Worm (Caenorhabditis elegans) whole organism, L2 larva: ENCODE results near the gene F58E2.5.

ENCODE experiments used
- C34F6.9 ChIP-seq: fragments of 150-350 bp; optimal IDR thresholded peaks from 2 replicates; lab custom pipeline; 2014; ENCODE audit warnings: missing biosample characterization, missing genetic modification characterization
- F13H6.1 ChIP-seq: sonication (generic microtip); optimal IDR thresholded peaks from 2 replicates; lab custom pipeline; 2016; ENCODE audit warnings: missing genetic modification characterization, missing compliant biosample characterization
- Y55F3AM.14 ChIP-seq: fragments of 200-800 bp; sonication (Bioruptor generic); optimal IDR thresholded peaks from 2 replicates; lab custom pipeline; 2018; ENCODE audit warnings: mild to moderate bottlenecking, missing genetic modification characterization, missing compliant biosample characterization
- ZK546.5 ChIP-seq: sonication (generic microtip); optimal IDR thresholded peaks from 2 replicates; lab custom pipeline; 2017; ENCODE audit warnings: missing biosample characterization, missing genetic modification characterization
- alr-1 ChIP-seq: fragments of 150-350 bp; optimal IDR thresholded peaks from 2 replicates; lab custom pipeline; 2014; ENCODE audit warnings: missing biosample characterization, missing genetic modification characterization
- ama-1 ChIP-seq: fragments of 150-350 bp; optimal IDR thresholded peaks from 2 replicates; lab custom pipeline; 2018; ENCODE audit warnings: inconsistent platforms
- blmp-1 ChIP-seq: sonication (generic microtip); optimal IDR thresholded peaks from 2 replicates; lab custom pipeline; 2017; ENCODE audit warnings: missing genetic modification characterization, mild to moderate bottlenecking, missing compliant biosample characterization, antibody characterized with exemption, moderate library complexity; ENCODE audit not compliant: insufficient read depth
- ceh-16 ChIP-seq: fragments of 150-350 bp; optimal IDR thresholded peaks from 2 replicates; lab custom pipeline; 2014; ENCODE audit warnings: missing biosample characterization, missing genetic modification characterization
- crh-2 ChIP-seq: sonication (generic microtip); optimal IDR thresholded peaks from 2 replicates; lab custom pipeline; 2017; ENCODE audit warnings: missing biosample characterization, missing genetic modification characterization
- dmd-4 ChIP-seq: sonication (generic microtip); optimal IDR thresholded peaks from 2 replicates; lab custom pipeline; 2017; ENCODE audit warnings: missing biosample characterization, missing genetic modification characterization
- elt-1 ChIP-seq: fragments of 150-350 bp; optimal IDR thresholded peaks from 2 replicates; lab custom pipeline; 2014; ENCODE audit warnings: missing biosample characterization, missing genetic modification characterization
- elt-3 ChIP-seq: sonication (generic microtip); optimal IDR thresholded peaks from 2 replicates; lab custom pipeline; 2017; ENCODE audit warnings: missing biosample characterization, missing genetic modification characterization
- gmeb-1 ChIP-seq: fragments of 150-350 bp; optimal IDR thresholded peaks from 2 replicates; lab custom pipeline; 2014; ENCODE audit warnings: missing biosample characterization, missing genetic modification characterization
- lin-11 ChIP-seq: fragments of 150-350 bp; sonication (generic microtip); optimal IDR thresholded peaks from 2 replicates; lab custom pipeline; 2014; ENCODE audit warnings: missing biosample characterization, missing genetic modification characterization, inconsistent platforms, mixed read lengths
- lsy-2 ChIP-seq, 2 experiments: fragments of 150-350 bp in 1 of 2; sonication (generic microtip) in 1 of 2; optimal IDR thresholded peaks; 2 replicates each; lab custom pipeline; 2014 to 2017; ENCODE audit warnings: missing biosample characterization in 2 of 2, missing genetic modification characterization in 2 of 2
- mab-5 ChIP-seq: fragments of 150-350 bp; optimal IDR thresholded peaks from 2 replicates; lab custom pipeline; 2014; ENCODE audit warnings: missing biosample characterization, missing genetic modification characterization
- mbf-1 ChIP-seq: sonication (generic microtip); optimal IDR thresholded peaks from 2 replicates; lab custom pipeline; 2017; ENCODE audit warnings: missing biosample characterization, missing genetic modification characterization
- mdl-1 ChIP-seq, 2 experiments: fragments of 150-350 bp in 1 of 2; sonication (generic microtip) in 1 of 2; optimal IDR thresholded peaks; 2 replicates each; lab custom pipeline; 2017; ENCODE audit warnings: missing biosample characterization in 2 of 2, missing genetic modification characterization in 2 of 2
- nhr-10 ChIP-seq: sonication (generic microtip); optimal IDR thresholded peaks from 2 replicates; lab custom pipeline; 2017; ENCODE audit warnings: missing biosample characterization, missing genetic modification characterization
- nhr-129 ChIP-seq: fragments of 150-350 bp; optimal IDR thresholded peaks from 2 replicates; lab custom pipeline; 2014; ENCODE audit warnings: missing biosample characterization, missing genetic modification characterization
- nhr-21 ChIP-seq: fragments of 150-350 bp; optimal IDR thresholded peaks from 2 replicates; lab custom pipeline; 2014; ENCODE audit warnings: missing biosample characterization, missing genetic modification characterization
- nhr-23 ChIP-seq: fragments of 150-350 bp; optimal IDR thresholded peaks from 2 replicates; lab custom pipeline; 2014; ENCODE audit warnings: missing biosample characterization, missing genetic modification reagents, missing genetic modification characterization
- nhr-237 ChIP-seq: fragments of 150-350 bp; optimal IDR thresholded peaks from 2 replicates; lab custom pipeline; 2014; ENCODE audit warnings: missing biosample characterization, missing genetic modification characterization
- nhr-25 ChIP-seq: fragments of 150-350 bp; sonication (generic microtip); optimal IDR thresholded peaks from 3 replicates; lab custom pipeline; 2014; ENCODE audit warnings: missing biosample characterization, missing genetic modification characterization
- nhr-6 ChIP-seq: fragments of 150-350 bp; optimal IDR thresholded peaks from 2 replicates; lab custom pipeline; 2014; ENCODE audit warnings: missing biosample characterization, missing genetic modification characterization
- nhr-77 ChIP-seq: fragments of 150-350 bp; optimal IDR thresholded peaks from 2 replicates; lab custom pipeline; 2014; ENCODE audit warnings: missing biosample characterization, missing genetic modification characterization
- peb-1 ChIP-seq: fragments of 150-350 bp; optimal IDR thresholded peaks from 2 replicates; lab custom pipeline; 2014; ENCODE audit warnings: missing biosample characterization, missing genetic modification characterization
- sem-4 ChIP-seq: fragments of 150-350 bp; optimal IDR thresholded peaks from 2 replicates; lab custom pipeline; 2014; ENCODE audit warnings: missing biosample characterization, missing genetic modification reagents, missing genetic modification characterization
- skn-1 ChIP-seq: sonication (generic microtip); optimal IDR thresholded peaks from 2 replicates; lab custom pipeline; 2017; ENCODE audit warnings: missing biosample characterization, missing genetic modification characterization
- sma-3 ChIP-seq: sonication (generic microtip); optimal IDR thresholded peaks from 2 replicates; lab custom pipeline; 2016; ENCODE audit warnings: missing genetic modification reagents, missing genetic modification characterization, missing compliant biosample characterization
- snpc-4 ChIP-seq: fragments of 150-350 bp; optimal IDR thresholded peaks from 2 replicates; lab custom pipeline; 2014; ENCODE audit warnings: missing biosample characterization, missing genetic modification characterization
- unc-55 ChIP-seq: fragments of 150-350 bp; sonication (generic microtip); optimal IDR thresholded peaks from 3 replicates; lab custom pipeline; 2014; ENCODE audit warnings: missing biosample characterization, missing genetic modification reagents, missing genetic modification characterization
- ztf-1 ChIP-seq: fragments of 200-800 bp; sonication (Bioruptor generic); conservative IDR thresholded peaks from 2 replicates; pipeline ENCODE4 v1.3.6; 2022; ENCODE audit warnings: missing genetic modification characterization, missing compliant biosample characterization
- ztf-11 ChIP-seq: sonication (generic microtip); optimal IDR thresholded peaks from 2 replicates; lab custom pipeline; 2017; ENCODE audit warnings: missing biosample characterization, missing genetic modification characterization
- ztf-4 ChIP-seq: fragments of 150-350 bp; optimal IDR thresholded peaks from 2 replicates; lab custom pipeline; 2014; ENCODE audit warnings: missing biosample characterization, missing genetic modification characterization

Gene F58E2.5

ce11 chrIV:3444614-3445013, at the start of gene F58E2.5:
F58E2.5 (plus strand) TSS chrIV:3444914.
- no peak for TF ChIP-seq dmd-4
- TF ChIP-seq mbf-1 (tag; lab: Kevin White, UChicago): no peak
- TF ChIP-seq nhr-6 (tag; lab: Kevin White, UChicago): no peak
- TF ChIP-seq ztf-11 (tag; lab: Kevin White, UChicago): no peak
- no peak for TF ChIP-seq mab-5
- TF ChIP-seq ama-1: no peak
- TF ChIP-seq lsy-2 (tag; optimal IDR thresholded peaks at IDR 0.05; lab: Kevin White, UChicago): no peak
- no peak for TF ChIP-seq C34F6.9 (tag; lab: Kevin White, UChicago)
- no peak for TF ChIP-seq snpc-4 (tag; lab: Kevin White, UChicago)
- no peak for TF ChIP-seq ceh-16 (tag; lab: Kevin White, UChicago)
- TF ChIP-seq alr-1: no peak
- TF ChIP-seq crh-2 (tag; lab: Kevin White, UChicago): no peak
- no peak for TF ChIP-seq unc-55 (GFP tag; lab: Kevin White, UChicago)
- no peak for TF ChIP-seq nhr-25
- TF ChIP-seq Y55F3AM.14 (GFP tag; lab: Kevin White, UChicago): no peak

ce11 chrIV:3395581-3395980, 49.1 kb upstream of the F58E2.5 start, which contains the start of gene C04C3.14:
C04C3.14 (plus strand) TSS chrIV:3395881.
- no peak for TF ChIP-seq elt-1 (tag; lab: Kevin White, UChicago)
- no peak for TF ChIP-seq elt-3 (tag; lab: Kevin White, UChicago)
- TF ChIP-seq nhr-6 (tag; lab: Kevin White, UChicago): no peak
- no peak for TF ChIP-seq nhr-23 (tag; lab: Kevin White, UChicago)
- no peak for TF ChIP-seq blmp-1 (tag; lab: Kevin White, UChicago)
- TF ChIP-seq ama-1: no peak
- TF ChIP-seq snpc-4 (tag; lab: Kevin White, UChicago): no peak
- TF ChIP-seq ztf-4: no peak
- no peak for TF ChIP-seq nhr-10 (tag; lab: Kevin White, UChicago)
- no peak for TF ChIP-seq sma-3 (GFP tag; lab: Kevin White, UChicago)
- no peak for TF ChIP-seq nhr-77 (tag; lab: Kevin White, UChicago)
- TF ChIP-seq nhr-21: no peak
- no peak for TF ChIP-seq unc-55 (GFP tag; lab: Kevin White, UChicago)
- TF ChIP-seq nhr-237: no peak
- TF ChIP-seq peb-1 (tag; lab: Kevin White, UChicago): no peak
- TF ChIP-seq lsy-2 (tag; optimal IDR thresholded peaks at IDR 0.05; lab: Kevin White, UChicago): no peak
- no peak for TF ChIP-seq ztf-11 (tag; lab: Kevin White, UChicago)
- TF ChIP-seq, all 48 proteins: peak for 0

DNA sequence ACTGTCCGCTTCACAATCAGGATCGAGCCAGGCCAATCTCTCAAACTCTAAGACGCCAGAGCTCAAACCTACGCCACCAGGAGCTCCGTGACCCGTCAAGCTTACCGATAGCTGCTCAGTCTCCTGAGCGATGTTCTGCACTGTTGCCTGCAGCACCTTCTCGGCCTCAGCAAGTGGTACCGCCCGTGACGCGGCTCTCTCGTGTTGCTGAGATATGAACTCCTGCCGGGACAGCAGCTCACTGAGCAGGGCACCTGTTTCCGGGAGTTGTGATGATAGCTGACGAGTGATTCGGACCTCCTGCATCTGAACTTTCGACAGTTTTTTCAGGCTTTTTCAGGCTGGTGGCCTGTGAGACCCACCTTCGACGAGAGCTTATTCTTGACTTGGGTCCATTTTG, 46.6 kb upstream of the F58E2.5 start:
- no peak for TF ChIP-seq skn-1 (tag; lab: Kevin White, UChicago)
- no peak for TF ChIP-seq ztf-4
- no peak for TF ChIP-seq alr-1
- TF ChIP-seq ZK546.5: no peak
- no peak for TF ChIP-seq mdl-1 (tag; optimal IDR thresholded peaks at IDR 0.05; lab: Kevin White, UChicago)
- no peak for TF ChIP-seq nhr-237
- TF ChIP-seq crh-2 (tag; lab: Kevin White, UChicago): no peak
- TF ChIP-seq F13H6.1 (tag; lab: Kevin White, UChicago): no peak
- TF ChIP-seq nhr-25: no peak
- no peak for TF ChIP-seq ama-1
- no peak for TF ChIP-seq ztf-1 (GFP tag; lab: Robert Waterston, UW)
- TF ChIP-seq sem-4: no peak

- TF ChIP-seq F13H6.1 (tag; lab: Kevin White, UChicago): peak; percentile 20
- TF ChIP-seq lsy-2 (tag; optimal IDR thresholded peaks at IDR 0.05; lab: Kevin White, UChicago): peak; percentile 78 to 95
- TF ChIP-seq ztf-1 (GFP tag; lab: Robert Waterston, UW): no peak
- peak; percentile 24 for TF ChIP-seq lin-11 (tag; lab: Kevin White, UChicago)
- TF ChIP-seq ceh-16 (tag; lab: Kevin White, UChicago): no peak
- TF ChIP-seq sem-4: no peak
- no peak for TF ChIP-seq alr-1
- TF ChIP-seq crh-2 (tag; lab: Kevin White, UChicago): no peak
- TF ChIP-seq nhr-77 (tag; lab: Kevin White, UChicago): no peak
- no peak for TF ChIP-seq sma-3 (GFP tag; lab: Kevin White, UChicago)
- TF ChIP-seq unc-55 (GFP tag; lab: Kevin White, UChicago): peak; percentile 46
- TF ChIP-seq gmeb-1 (tag; lab: Kevin White, UChicago): peak; percentile 9
- TF ChIP-seq nhr-237: no peak
- TF ChIP-seq nhr-129 (tag; lab: Kevin White, UChicago): peak; percentile 19
- TF ChIP-seq mdl-1 (tag; optimal IDR thresholded peaks at IDR 0.05; lab: Kevin White, UChicago): no peak
Measured at ce11 chrIV:3399015-3399722, 45.5 kb upstream of the F58E2.5 start, which contains the start of the genes dyf-3 and pdhb-1. dyf-3 (minus strand) TSS chrIV:3399231. pdhb-1 (plus strand) TSS chrIV:3399672.
